Fruit fly (Drosophila melanogaster) whole organism, embryonic: ENCODE results near the gene Jhbp11.

ENCODE experiments used
- B-H1 ChIP-seq: fragments of 200-800 bp; sonication (Bioruptor generic); IDR thresholded peaks from 3 replicates; pipeline ENCODE4 v1.3.6; 2022; ENCODE audit warnings: missing biosample characterization, missing genetic modification characterization
- BEAF-32 ChIP-seq: fragments of 200-800 bp; sonication (Bioruptor generic); optimal IDR thresholded peaks from 3 replicates; lab custom pipeline; 2017; ENCODE audit warnings: missing biosample characterization, missing genetic modification characterization, mild to moderate bottlenecking, moderate library complexity, missing genetic modification reagents
- CG10274 ChIP-seq: fragments of 200-800 bp; sonication (Bioruptor generic); optimal IDR thresholded peaks from 3 replicates; lab custom pipeline; 2017; ENCODE audit warnings: missing biosample characterization, mild to moderate bottlenecking, missing genetic modification characterization
- CG10366 ChIP-seq: fragments of 200-800 bp; sonication (Bioruptor generic); IDR thresholded peaks from 2 replicates; pipeline ENCODE4 v1.3.6; 2022; ENCODE audit warnings: missing biosample characterization, missing genetic modification characterization
- CG13894 ChIP-seq: fragments of 200-800 bp; sonication (Bioruptor generic); optimal IDR thresholded peaks from 3 replicates; lab custom pipeline; 2018; ENCODE audit warnings: missing biosample characterization, mild to moderate bottlenecking, missing genetic modification characterization, moderate library complexity
- CG14667 ChIP-seq: fragments of 200-800 bp; sonication (Bioruptor generic); IDR thresholded peaks from 2 replicates; pipeline ENCODE4 v1.3.6; 2022; ENCODE audit warnings: missing biosample characterization, missing genetic modification characterization
- CG17359 ChIP-seq: fragments of 200-800 bp; sonication (Bioruptor generic); optimal IDR thresholded peaks from 3 replicates; lab custom pipeline; 2018; ENCODE audit warnings: missing biosample characterization, mild to moderate bottlenecking, missing genetic modification characterization, moderate library complexity
- CG17829 ChIP-seq: fragments of 200-800 bp; optimal IDR thresholded peaks from 2 replicates; lab custom pipeline; 2019; ENCODE audit warnings: missing biosample characterization, mild to moderate bottlenecking, missing genetic modification characterization, moderate library complexity
- CG18764 ChIP-seq: fragments of 200-800 bp; sonication (Bioruptor generic); optimal IDR thresholded peaks from 3 replicates; lab custom pipeline; 2016; ENCODE audit warnings: missing biosample characterization, missing genetic modification characterization
- CG31224 ChIP-seq: fragments of 200-800 bp; sonication (Bioruptor generic); IDR thresholded peaks from 2 replicates; pipeline ENCODE4 v1.3.6; 2022; ENCODE audit warnings: missing biosample characterization, missing genetic modification characterization
- CG3163 ChIP-seq: fragments of 200-800 bp; sonication (Bioruptor generic); optimal IDR thresholded peaks from 3 replicates; lab custom pipeline; 2016; ENCODE audit warnings: missing biosample characterization, missing genetic modification characterization
- CG3407 ChIP-seq: fragments of 200-800 bp; sonication (Bioruptor generic); optimal IDR thresholded peaks from 2 replicates; lab custom pipeline; 2018; ENCODE audit warnings: missing biosample characterization, mild to moderate bottlenecking, missing genetic modification characterization
- CG4854 ChIP-seq: fragments of 200-800 bp; sonication (Bioruptor generic); optimal IDR thresholded peaks from 2 replicates; lab custom pipeline; 2016; ENCODE audit warnings: missing biosample characterization, missing genetic modification characterization, inconsistent platforms
- CG6791 ChIP-seq: fragments of 200-800 bp; sonication (Bioruptor generic); IDR thresholded peaks from 3 replicates; pipeline ENCODE4 v1.3.6; 2022; ENCODE audit warnings: missing biosample characterization, missing genetic modification characterization; ENCODE audit not compliant: partially characterized antibody
- CG6854 ChIP-seq: fragments of 200-800 bp; sonication (Bioruptor generic); optimal IDR thresholded peaks from 3 replicates; lab custom pipeline; 2017; ENCODE audit warnings: missing biosample characterization, mild to moderate bottlenecking, missing genetic modification characterization
- CG8944 ChIP-seq: fragments of 200-800 bp; sonication (Bioruptor generic); optimal IDR thresholded peaks from 3 replicates; lab custom pipeline; 2016; ENCODE audit warnings: missing biosample characterization, missing genetic modification characterization
- CTCF ChIP-seq: fragments of 200-800 bp; sonication (Bioruptor generic); optimal IDR thresholded peaks from 2 replicates; lab custom pipeline; 2017; ENCODE audit warnings: missing biosample characterization, mild to moderate bottlenecking, missing genetic modification characterization, moderate library complexity
- CkIIα-i1 ChIP-seq: fragments of 200-800 bp; sonication (Bioruptor generic); IDR thresholded peaks from 2 replicates; pipeline ENCODE4 v1.3.6; 2022; ENCODE audit warnings: missing biosample characterization, missing genetic modification characterization
- Dref ChIP-seq: fragments of 200-800 bp; sonication (Bioruptor generic); IDR thresholded peaks from 2 replicates; pipeline ENCODE4 v1.3.6; 2022; ENCODE audit warnings: missing biosample characterization, missing genetic modification characterization
- Kr ChIP-seq: fragments of 200-800 bp; sonication (Bioruptor generic); optimal IDR thresholded peaks from 2 replicates; lab custom pipeline; 2017; ENCODE audit warnings: missing biosample characterization, mild to moderate bottlenecking, missing genetic modification characterization
- Max ChIP-seq: fragments of 200-800 bp; sonication (Bioruptor generic); optimal IDR thresholded peaks from 2 replicates; lab custom pipeline; 2016; ENCODE audit warnings: missing biosample characterization, mild to moderate bottlenecking, missing genetic modification characterization
- Med ChIP-seq: fragments of 200-800 bp; sonication (Bioruptor generic); peaks from one replicate; lab custom pipeline; 2016; ENCODE audit warnings: missing biosample characterization, missing genetic modification characterization, mild to moderate bottlenecking, inconsistent platforms, moderate library complexity
- PHDP ChIP-seq: fragments of 200-800 bp; sonication (Bioruptor generic); optimal IDR thresholded peaks from 3 replicates; lab custom pipeline; 2018; ENCODE audit warnings: missing biosample characterization, mild to moderate bottlenecking, missing genetic modification characterization, moderate library complexity
- Ptx1 ChIP-seq: fragments of 200-800 bp; sonication (Bioruptor generic); IDR thresholded peaks from 2 replicates; pipeline ENCODE4 v1.3.6; 2022; ENCODE audit warnings: missing biosample characterization, missing genetic modification characterization
- Ssrp ChIP-seq: fragments of 200-800 bp; sonication (Bioruptor generic); optimal IDR thresholded peaks from 2 replicates; lab custom pipeline; 2018; ENCODE audit warnings: missing biosample characterization, mild to moderate bottlenecking, missing genetic modification characterization, moderate library complexity
- Stat92E ChIP-seq, 3 experiments: fragments of >200 bp in 2 of 3; fragments of 200-800 bp in 1 of 3; sonication (Bioruptor generic) in 1 of 3; optimal IDR thresholded peaks; 2 replicates each; lab custom pipeline; 2017 to 2019; ENCODE audit warnings: missing biosample characterization in 3 of 3, missing genetic modification characterization in 3 of 3, mild to moderate bottlenecking in 1 of 3, moderate library complexity in 1 of 3
- TFAM ChIP-seq: fragments of 200-800 bp; sonication (Bioruptor generic); optimal IDR thresholded peaks from 2 replicates; lab custom pipeline; 2017; ENCODE audit warnings: missing biosample characterization, missing genetic modification characterization, inconsistent platforms
- ap ChIP-seq: fragments of 200-800 bp; sonication (Bioruptor generic); IDR thresholded peaks from 2 replicates; pipeline ENCODE4 v1.3.6; 2022; ENCODE audit warnings: missing biosample characterization, missing genetic modification characterization
- chif ChIP-seq, 2 experiments: fragments of 200-800 bp; sonication (Bioruptor generic); optimal IDR thresholded peaks; 3 replicates each; lab custom pipeline; 2016; ENCODE audit warnings: missing biosample characterization in 2 of 2, missing genetic modification characterization in 2 of 2
- crp ChIP-seq, 2 experiments: fragments of 200-800 bp; sonication (Bioruptor generic); optimal IDR thresholded peaks; 2 replicates in 1 of 2; 3 replicates in 1 of 2; lab custom pipeline; 2017; ENCODE audit warnings: missing biosample characterization in 2 of 2, missing genetic modification characterization in 2 of 2, mild to moderate bottlenecking in 1 of 2, moderate library complexity in 1 of 2
- disco-r ChIP-seq: fragments of 200-800 bp; sonication (Bioruptor generic); optimal IDR thresholded peaks from 2 replicates; lab custom pipeline; 2016; ENCODE audit warnings: missing biosample characterization, missing genetic modification characterization
- dm ChIP-seq: fragments of 200-800 bp; sonication (Bioruptor generic); optimal IDR thresholded peaks from 3 replicates; lab custom pipeline; 2016; ENCODE audit warnings: missing biosample characterization, missing genetic modification characterization
- dmrt11E ChIP-seq: fragments of 200-800 bp; sonication (Bioruptor generic); optimal IDR thresholded peaks from 3 replicates; lab custom pipeline; 2018; ENCODE audit warnings: missing biosample characterization, mild to moderate bottlenecking, missing genetic modification characterization, moderate library complexity
- emc ChIP-seq: fragments of 200-800 bp; sonication (Bioruptor generic); optimal IDR thresholded peaks from 2 replicates; lab custom pipeline; 2016; ENCODE audit warnings: missing biosample characterization, missing genetic modification characterization
- gce ChIP-seq: fragments of 200-800 bp; sonication (Bioruptor generic); IDR thresholded peaks from 3 replicates; pipeline ENCODE4 v1.3.6; 2022; ENCODE audit warnings: missing biosample characterization, missing genetic modification characterization
- gfzf ChIP-seq: fragments of 200-800 bp; sonication (Bioruptor generic); optimal IDR thresholded peaks from 2 replicates; lab custom pipeline; 2016; ENCODE audit warnings: missing biosample characterization, mild to moderate bottlenecking, missing genetic modification characterization, moderate library complexity
- ken ChIP-seq: fragments of 200-800 bp; sonication (Bioruptor generic); IDR thresholded peaks from 3 replicates; pipeline ENCODE4 v1.3.6; 2022; ENCODE audit warnings: missing biosample characterization, missing genetic modification characterization
- knrl ChIP-seq: fragments of 200-800 bp; sonication (Bioruptor generic); IDR thresholded peaks from 3 replicates; pipeline ENCODE4 v1.3.6; 2022; ENCODE audit warnings: missing biosample characterization, missing genetic modification characterization; ENCODE audit not compliant: partially characterized antibody
- mam ChIP-seq: fragments of 200-800 bp; sonication (Bioruptor generic); optimal IDR thresholded peaks from 3 replicates; lab custom pipeline; 2016; ENCODE audit warnings: missing biosample characterization, missing genetic modification characterization
- pita ChIP-seq: fragments of 200-800 bp; sonication (Bioruptor generic); optimal IDR thresholded peaks from 2 replicates; lab custom pipeline; 2017; ENCODE audit warnings: missing biosample characterization, mild to moderate bottlenecking, missing genetic modification characterization
- pnt ChIP-seq: fragments of 200-800 bp; sonication (Bioruptor generic); optimal IDR thresholded peaks from 3 replicates; lab custom pipeline; 2016; ENCODE audit warnings: missing biosample characterization, missing genetic modification characterization
- prd ChIP-seq, 3 experiments: fragments of >200 bp in 2 of 3; fragments of 200-800 bp in 1 of 3; sonication (Bioruptor generic) in 1 of 3; optimal IDR thresholded peaks in 2 of 3; IDR thresholded peaks in 1 of 3; 2 replicates in 2 of 3; 3 replicates in 1 of 3; pipeline versions ENCODE4 v1.3.6 to Lab custom; 2017 to 2022; ENCODE audit warnings: missing biosample characterization in 1 of 3, missing genetic modification characterization in 1 of 3
- rib ChIP-seq: fragments of 200-800 bp; sonication (Bioruptor generic); IDR thresholded peaks from 2 replicates; pipeline ENCODE4 v1.3.6; 2022; ENCODE audit warnings: missing biosample characterization, missing genetic modification characterization
- seq ChIP-seq: fragments of 200-800 bp; sonication (Bioruptor generic); IDR thresholded peaks from 2 replicates; pipeline ENCODE4 v1.3.6; 2022; ENCODE audit warnings: missing biosample characterization, missing genetic modification characterization
- sima ChIP-seq: fragments of 200-800 bp; sonication (Bioruptor generic); optimal IDR thresholded peaks from 2 replicates; lab custom pipeline; 2016; ENCODE audit warnings: missing biosample characterization, missing genetic modification characterization
- tin ChIP-seq: fragments of 200-800 bp; sonication (Bioruptor generic); optimal IDR thresholded peaks from 3 replicates; lab custom pipeline; 2016; ENCODE audit warnings: missing biosample characterization, missing genetic modification characterization
- trem ChIP-seq: fragments of 200-800 bp; optimal IDR thresholded peaks from 3 replicates; lab custom pipeline; 2019; ENCODE audit warnings: missing biosample characterization, mild to moderate bottlenecking, missing genetic modification characterization, moderate library complexity
- zen2 ChIP-seq: fragments of 200-800 bp; sonication (Bioruptor generic); IDR thresholded peaks from 3 replicates; pipeline ENCODE4 v1.3.6; 2022; ENCODE audit warnings: missing biosample characterization, missing genetic modification characterization; ENCODE audit not compliant: partially characterized antibody

The Jhbp11 gene

dm6 chr3R:27111784-27112602, 11.0 kb downstream of the Jhbp11 start, which contains the start of the genes gb and CG5815 (continued):
- TF ChIP-seq pnt (GFP tag; lab: Kevin White, UChicago) = peak; percentile 50
- TF ChIP-seq disco-r (GFP tag; lab: Kevin White, UChicago) = peak; percentile 38
- peak; percentile 87 for TF ChIP-seq CG14667 (GFP tag; lab: Robert Waterston, UW)
- no peak for TF ChIP-seq CkIIα-i1
- TF ChIP-seq CTCF = peak; percentile 17
- peak; percentile 92 for TF ChIP-seq knrl
- TF ChIP-seq zen2 (GFP tag; lab: Robert Waterston, UW) = peak; percentile 80
- TF ChIP-seq Med = peak; percentile 97
- TF ChIP-seq chif (GFP tag; optimal IDR thresholded peaks at IDR 0.05; lab: Kevin White, UChicago) = peak; percentile 78 to 84
- TF ChIP-seq emc (GFP tag; lab: Kevin White, UChicago) = peak; percentile 65
- peak; percentile 69 for TF ChIP-seq gfzf (GFP tag; lab: Kevin White, UChicago)
- TF ChIP-seq Kr = no peak
- TF ChIP-seq CG17829 (tag; lab: Kevin White, UChicago) = peak; percentile 91
- peak; percentile 85 for TF ChIP-seq dm (GFP tag; lab: Kevin White, UChicago)
- TF ChIP-seq Stat92E (GFP tag; optimal IDR thresholded peaks at IDR 0.05; lab: Kevin White, UChicago) = peak in 1 of 3 experiments; percentile 34
- peak; percentile 20 for TF ChIP-seq CG3163 (GFP tag; lab: Kevin White, UChicago)
- peak; percentile 89 for TF ChIP-seq seq (GFP tag; lab: Robert Waterston, UW)
- peak; percentile 92 for TF ChIP-seq PHDP (tag; lab: Kevin White, UChicago)
- TF ChIP-seq pita (GFP tag; lab: Kevin White, UChicago) = no peak
- TF ChIP-seq TFAM (GFP tag; lab: Kevin White, UChicago) = peak; percentile 50
- peak; percentile 85 for TF ChIP-seq CG4854 (GFP tag; lab: Kevin White, UChicago)
- peak; percentile 94 for TF ChIP-seq Ptx1 (GFP tag; lab: Robert Waterston, UW)
- TF ChIP-seq CG10274 (GFP tag; lab: Kevin White, UChicago) = peak; percentile 76
- peak; percentile 87 for TF ChIP-seq dmrt11E
- TF ChIP-seq prd (optimal IDR thresholded peaks at IDR 0.05; lab: Kevin White, UChicago) = no peak
- TF ChIP-seq prd (GFP tag; IDR thresholded peaks at IDR 0.05; lab: Robert Waterston, UW) = peak; percentile 95
- peak; percentile 65 for TF ChIP-seq CG8944
- no peak for TF ChIP-seq CG13894 (tag; lab: Kevin White, UChicago)
- TF ChIP-seq CG10366 (GFP tag; lab: Robert Waterston, UW) = peak; percentile 98
- peak; percentile 92 for TF ChIP-seq CG6791
- TF ChIP-seq ken (GFP tag; lab: Robert Waterston, UW) = peak; percentile 91
- TF ChIP-seq trem (tag; lab: Kevin White, UChicago) = peak; percentile 87
- peak; percentile 84 for TF ChIP-seq gce (GFP tag; lab: Robert Waterston, UW)
- TF ChIP-seq CG31224 (GFP tag; lab: Robert Waterston, UW) = peak; percentile 87
- peak; percentile 88 for TF ChIP-seq CG17359 (tag; lab: Kevin White, UChicago)
- TF ChIP-seq mam (GFP tag; lab: Kevin White, UChicago) = peak; percentile 84
- TF ChIP-seq CG6854 (GFP tag; lab: Kevin White, UChicago) = peak; percentile 70
- peak; percentile 83 for TF ChIP-seq rib (GFP tag; lab: Robert Waterston, UW)
- peak; percentile 92 for TF ChIP-seq BEAF-32 (GFP tag; lab: Kevin White, UChicago)
- peak; percentile 87 for TF ChIP-seq Ssrp (tag; lab: Kevin White, UChicago)
- peak; percentile 95 for TF ChIP-seq tin
- TF ChIP-seq CG3407 (GFP tag; lab: Kevin White, UChicago) = peak; percentile 63
- peak; percentile 81 for TF ChIP-seq ap
- peak; percentile 77 for TF ChIP-seq B-H1
- TF ChIP-seq CG18764 (GFP tag; lab: Kevin White, UChicago) = peak; percentile 85
- TF ChIP-seq Dref = peak; percentile 85
- peak; percentile 96 for TF ChIP-seq Max
- no peak for TF ChIP-seq sima (GFP tag; lab: Kevin White, UChicago)
- peak in 1 of 2 experiments; percentile 66 for TF ChIP-seq crp (GFP tag; optimal IDR thresholded peaks at IDR 0.05; lab: Kevin White, UChicago)
